Worm (Caenorhabditis elegans) whole organism, L2 larva: ENCODE results near the gene lgc-17.

Experiments
- R02D3.7 ChIP-seq: fragments of 150-350 bp; optimal IDR thresholded peaks from 2 replicates; lab custom pipeline; 2014; ENCODE audit warnings: missing biosample characterization, missing genetic modification characterization
- ZK546.5 ChIP-seq: sonication (generic microtip); optimal IDR thresholded peaks from 2 replicates; lab custom pipeline; 2017; ENCODE audit warnings: missing biosample characterization, missing genetic modification characterization
- ama-1 ChIP-seq: fragments of 150-350 bp; optimal IDR thresholded peaks from 2 replicates; lab custom pipeline; 2018; ENCODE audit warnings: inconsistent platforms
- ceh-82 ChIP-seq: fragments of 150-350 bp; optimal IDR thresholded peaks from 2 replicates; lab custom pipeline; 2014; ENCODE audit warnings: missing biosample characterization, missing genetic modification characterization
- egl-27 ChIP-seq: sonication (generic microtip); optimal IDR thresholded peaks from 3 replicates; lab custom pipeline; 2017; ENCODE audit warnings: missing biosample characterization, missing genetic modification reagents, missing genetic modification characterization
- lsy-2 ChIP-seq, 2 experiments: fragments of 150-350 bp in 1 of 2; sonication (generic microtip) in 1 of 2; optimal IDR thresholded peaks; 2 replicates each; lab custom pipeline; 2014 to 2017; ENCODE audit warnings: missing biosample characterization in 2 of 2, missing genetic modification characterization in 2 of 2
- mab-5 ChIP-seq: fragments of 150-350 bp; optimal IDR thresholded peaks from 2 replicates; lab custom pipeline; 2014; ENCODE audit warnings: missing biosample characterization, missing genetic modification characterization
- mbf-1 ChIP-seq: sonication (generic microtip); optimal IDR thresholded peaks from 2 replicates; lab custom pipeline; 2017; ENCODE audit warnings: missing biosample characterization, missing genetic modification characterization
- mdl-1 ChIP-seq, 2 experiments: fragments of 150-350 bp in 1 of 2; sonication (generic microtip) in 1 of 2; optimal IDR thresholded peaks; 2 replicates each; lab custom pipeline; 2017; ENCODE audit warnings: missing biosample characterization in 2 of 2, missing genetic modification characterization in 2 of 2
- nhr-11 ChIP-seq: fragments of 150-350 bp; optimal IDR thresholded peaks from 2 replicates; lab custom pipeline; 2014; ENCODE audit warnings: missing biosample characterization, missing genetic modification characterization
- snpc-4 ChIP-seq: fragments of 150-350 bp; optimal IDR thresholded peaks from 2 replicates; lab custom pipeline; 2014; ENCODE audit warnings: missing biosample characterization, missing genetic modification characterization
- unc-39 ChIP-seq: fragments of 150-350 bp; optimal IDR thresholded peaks from 2 replicates; lab custom pipeline; 2014; ENCODE audit warnings: missing biosample characterization, missing genetic modification characterization
- zag-1 ChIP-seq: fragments of 150-350 bp; optimal IDR thresholded peaks from 2 replicates; lab custom pipeline; 2014; ENCODE audit warnings: missing biosample characterization, missing genetic modification characterization

DNA sequence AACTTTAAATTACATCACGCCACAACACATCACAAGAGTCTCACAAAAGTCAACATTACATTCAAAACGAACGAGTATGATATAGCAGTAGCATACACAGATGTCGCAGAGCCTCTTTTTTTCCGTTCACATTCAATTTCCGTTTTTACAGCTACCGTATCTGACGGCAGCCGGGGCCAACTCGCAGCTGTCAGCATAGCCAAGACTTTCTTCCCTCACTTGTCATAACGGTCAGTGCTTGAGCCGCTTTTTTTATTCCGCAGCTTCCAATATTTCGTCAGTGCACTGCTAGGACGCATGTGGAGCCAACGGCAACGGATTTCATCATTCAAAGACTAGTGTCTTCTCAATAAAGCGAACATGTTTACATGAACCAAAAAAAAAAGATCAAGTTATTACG, 27.4 kb upstream of the lgc-17 start:
- no peak for TF ChIP-seq R02D3.7 (tag; lab: Kevin White, UChicago)
- TF ChIP-seq egl-27 (tag; lab: Kevin White, UChicago) = no peak
- no peak for TF ChIP-seq nhr-11 (tag; lab: Kevin White, UChicago)
- TF ChIP-seq zag-1 = no peak
- TF ChIP-seq mdl-1 (tag; optimal IDR thresholded peaks at IDR 0.05; lab: Kevin White, UChicago) = no peak
- no peak for TF ChIP-seq lsy-2 (tag; optimal IDR thresholded peaks at IDR 0.05; lab: Kevin White, UChicago)
- no peak for TF ChIP-seq ZK546.5 (tag; lab: Kevin White, UChicago)
- TF ChIP-seq unc-39 = no peak
- no peak for TF ChIP-seq snpc-4 (tag; lab: Kevin White, UChicago)
- TF ChIP-seq ceh-82 = no peak
- no peak for TF ChIP-seq mab-5 (tag; lab: Kevin White, UChicago)
- TF ChIP-seq ama-1 (lab: Kevin White, UChicago) = no peak
- no peak for TF ChIP-seq mbf-1 (tag; lab: Kevin White, UChicago)
